Worm (Caenorhabditis elegans) whole organism, young adult: ENCODE results near the gene Y54G2A.76.

Source experiments
- B0336.3 ChIP-seq: fragments of 200-800 bp; sonication (Bioruptor generic); IDR thresholded peaks from 2 replicates; pipeline ENCODE4 v1.3.6; 2022; ENCODE audit warnings: missing genetic modification characterization, missing compliant biosample characterization
- F33H1.4 ChIP-seq: fragments of 200-800 bp; sonication (Bioruptor generic); IDR thresholded peaks from 2 replicates; pipeline ENCODE4 v1.3.6; 2022; ENCODE audit warnings: missing genetic modification reagents, missing genetic modification characterization, missing compliant biosample characterization
- F49E8.2 ChIP-seq: sonication (generic microtip); optimal IDR thresholded peaks from 3 replicates; lab custom pipeline; 2017; ENCODE audit warnings: missing genetic modification characterization, mild to moderate bottlenecking, missing compliant biosample characterization, antibody characterized with exemption, moderate library complexity; ENCODE audit not compliant: insufficient read depth
- F55B11.4 ChIP-seq: sonication (generic microtip); optimal IDR thresholded peaks from 2 replicates; lab custom pipeline; 2016; ENCODE audit warnings: missing compliant biosample characterization, missing genetic modification characterization, borderline replicate concordance; ENCODE audit not compliant: insufficient read depth
- F57A8.1 ChIP-seq: fragments of 200-800 bp; sonication (Bioruptor generic); optimal IDR thresholded peaks from 2 replicates; lab custom pipeline; 2018; ENCODE audit warnings: mild to moderate bottlenecking, missing genetic modification characterization, moderate library complexity, missing compliant biosample characterization
- F57C9.4 ChIP-seq: sonication (generic microtip); optimal IDR thresholded peaks from 2 replicates; lab custom pipeline; 2017; ENCODE audit warnings: mild to moderate bottlenecking, missing genetic modification characterization, missing compliant biosample characterization
- K11D2.4 ChIP-seq: fragments of 200-800 bp; sonication (Bioruptor generic); IDR thresholded peaks from 2 replicates; pipeline ENCODE4 v1.3.6; 2022; ENCODE audit warnings: missing genetic modification reagents, missing genetic modification characterization, missing compliant biosample characterization
- Y67H2A.10 ChIP-seq: fragments of 200-800 bp; sonication (Bioruptor generic); conservative IDR thresholded peaks from 2 replicates; pipeline ENCODE4 v1.3.6; 2022; ENCODE audit warnings: missing genetic modification reagents, missing genetic modification characterization, missing compliant biosample characterization
- ZK185.1 ChIP-seq: sonication (generic microtip); optimal IDR thresholded peaks from 2 replicates; lab custom pipeline; 2016; ENCODE audit warnings: mild to moderate bottlenecking, missing genetic modification characterization, missing compliant biosample characterization; ENCODE audit not compliant: poor library complexity, severe bottlenecking
- atf-7 ChIP-seq: sonication (generic microtip); optimal IDR thresholded peaks from 2 replicates; lab custom pipeline; 2017; ENCODE audit warnings: mild to moderate bottlenecking, missing genetic modification characterization, missing compliant biosample characterization
- attf-3 ChIP-seq: fragments of 200-800 bp; sonication (Bioruptor generic); conservative IDR thresholded peaks from 2 replicates; pipeline ENCODE4 v1.3.6; 2022; ENCODE audit warnings: missing genetic modification reagents, missing genetic modification characterization, missing compliant biosample characterization
- attf-5 ChIP-seq: fragments of 200-800 bp; sonication (Bioruptor generic); optimal IDR thresholded peaks from 2 replicates; lab custom pipeline; 2018; ENCODE audit warnings: mild to moderate bottlenecking, missing genetic modification characterization, missing compliant biosample characterization
- cebp-2 ChIP-seq: fragments of 200-800 bp; sonication (Bioruptor generic); IDR thresholded peaks from 2 replicates; pipeline ENCODE4 v1.3.6; 2022; ENCODE audit warnings: missing genetic modification characterization, missing compliant biosample characterization
- ceh-100 ChIP-seq: fragments of 200-800 bp; sonication (Bioruptor generic); IDR thresholded peaks from 2 replicates; pipeline ENCODE4 v1.3.6; 2022; ENCODE audit warnings: missing genetic modification reagents, missing genetic modification characterization, missing compliant biosample characterization
- ceh-27 ChIP-seq: fragments of 200-800 bp; sonication (Bioruptor generic); optimal IDR thresholded peaks from 2 replicates; lab custom pipeline; 2018; ENCODE audit warnings: mild to moderate bottlenecking, missing genetic modification characterization, moderate library complexity, missing compliant biosample characterization
- ceh-79 ChIP-seq: sonication (generic microtip); optimal IDR thresholded peaks from 2 replicates; lab custom pipeline; 2017; ENCODE audit warnings: mild to moderate bottlenecking, missing genetic modification characterization, missing compliant biosample characterization
- ceh-91 ChIP-seq: fragments of 200-800 bp; sonication (Bioruptor generic); IDR thresholded peaks from 2 replicates; pipeline ENCODE4 v1.3.6; 2022; ENCODE audit warnings: missing genetic modification reagents, missing genetic modification characterization, missing compliant biosample characterization
- chd-7 ChIP-seq: sonication (generic microtip); optimal IDR thresholded peaks from 2 replicates; lab custom pipeline; 2016; ENCODE audit warnings: mild to moderate bottlenecking, missing genetic modification characterization, moderate library complexity, missing compliant biosample characterization
- dpff-1 ChIP-seq: sonication (generic microtip); optimal IDR thresholded peaks from 2 replicates; lab custom pipeline; 2017; ENCODE audit warnings: mild to moderate bottlenecking, missing genetic modification characterization, missing compliant biosample characterization
- egl-18 ChIP-seq: fragments of 200-800 bp; sonication (Bioruptor generic); IDR thresholded peaks from 2 replicates; pipeline ENCODE4 v1.3.6; 2022; ENCODE audit warnings: missing genetic modification reagents, missing genetic modification characterization, missing compliant biosample characterization
- fkh-3 ChIP-seq: sonication (generic microtip); optimal IDR thresholded peaks from 2 replicates; lab custom pipeline; 2016; ENCODE audit warnings: mild to moderate bottlenecking, missing genetic modification characterization, missing compliant biosample characterization
- him-1 ChIP-seq: sonication (generic microtip); optimal IDR thresholded peaks from 2 replicates; lab custom pipeline; 2016; ENCODE audit warnings: missing genotype, missing genetic modification reagents, missing genetic modification characterization, missing compliant biosample characterization
- hmg-20 ChIP-seq: fragments of 200-800 bp; sonication (Bioruptor generic); IDR thresholded peaks from 2 replicates; pipeline ENCODE4 v1.3.6; 2022; ENCODE audit warnings: missing genetic modification reagents, missing genetic modification characterization, missing compliant biosample characterization
- let-526 ChIP-seq: fragments of 200-800 bp; sonication (Bioruptor generic); IDR thresholded peaks from 2 replicates; pipeline ENCODE4 v1.3.6; 2022; ENCODE audit warnings: missing genetic modification reagents, missing genetic modification characterization, missing compliant biosample characterization
- madf-10 ChIP-seq: sonication (generic microtip); optimal IDR thresholded peaks from 2 replicates; lab custom pipeline; 2016; ENCODE audit warnings: mild to moderate bottlenecking, missing genetic modification characterization, missing compliant biosample characterization
- nfya-1 ChIP-seq: sonication (generic microtip); optimal IDR thresholded peaks from 2 replicates; lab custom pipeline; 2017; ENCODE audit warnings: antibody characterized with exemption, missing compliant biosample characterization, missing genetic modification characterization, borderline replicate concordance; ENCODE audit not compliant: insufficient read depth
- nhr-120 ChIP-seq: fragments of 200-800 bp; sonication (Bioruptor generic); IDR thresholded peaks from 2 replicates; pipeline ENCODE4 v1.3.6; 2022; ENCODE audit warnings: missing genetic modification characterization, missing compliant biosample characterization
- rec-8 ChIP-seq, 2 experiments: sonication (generic microtip); optimal IDR thresholded peaks; 2 replicates each; lab custom pipeline; 2016; ENCODE audit warnings: mild to moderate bottlenecking in 2 of 2, missing genetic modification characterization in 2 of 2, missing genetic modification reagents in 2 of 2, missing genotype in 2 of 2, missing biosample characterization in 1 of 2, missing compliant biosample characterization in 1 of 2, moderate library complexity in 1 of 2
- sdz-38 ChIP-seq: sonication (generic microtip); optimal IDR thresholded peaks from 2 replicates; lab custom pipeline; 2016; ENCODE audit warnings: missing genotype, missing genetic modification characterization, missing compliant biosample characterization
- snpc-1.3 ChIP-seq: sonication (generic microtip); optimal IDR thresholded peaks from 2 replicates; lab custom pipeline; 2017; ENCODE audit warnings: missing genetic modification characterization, mild to moderate bottlenecking, missing compliant biosample characterization, antibody characterized with exemption, moderate library complexity, missing genotype, missing genetic modification reagents; ENCODE audit not compliant: insufficient read depth
- snpc-4 ChIP-seq, 5 experiments: fragments of 150-350 bp in 1 of 5; sonication (generic microtip) in 4 of 5; optimal IDR thresholded peaks; 2 replicates each; lab custom pipeline; 2014 to 2018; ENCODE audit warnings: missing genetic modification characterization in 5 of 5, missing biosample characterization in 3 of 5, antibody characterized with exemption in 2 of 5, mild to moderate bottlenecking in 2 of 5, missing compliant biosample characterization in 2 of 5, missing genotype in 2 of 5, moderate library complexity in 2 of 5, missing genetic modification reagents in 1 of 5
- somi-1 ChIP-seq: fragments of 200-800 bp; sonication (Bioruptor generic); optimal IDR thresholded peaks from 2 replicates; lab custom pipeline; 2018; ENCODE audit warnings: mild to moderate bottlenecking, missing genetic modification characterization, missing compliant biosample characterization
- zfh-2 ChIP-seq: fragments of 200-800 bp; sonication (Bioruptor generic); conservative IDR thresholded peaks from 2 replicates; pipeline ENCODE4 v1.3.6; 2022; ENCODE audit warnings: missing genetic modification reagents, missing genetic modification characterization, missing compliant biosample characterization
- ztf-26 ChIP-seq: sonication (generic microtip); optimal IDR thresholded peaks from 2 replicates; lab custom pipeline; 2017; ENCODE audit warnings: missing genetic modification characterization, missing compliant biosample characterization
- ztf-3 ChIP-seq: fragments of 200-800 bp; sonication (Bioruptor generic); optimal IDR thresholded peaks from 2 replicates; lab custom pipeline; 2018; ENCODE audit warnings: mild to moderate bottlenecking, missing genetic modification characterization, missing compliant biosample characterization

Gene Y54G2A.76

ce11 chrIV:2765048-2765708 lies 44.0 kb upstream of the Y54G2A.76 start (continued):
- TF ChIP-seq F57C9.4, result peak; percentile 45
- TF ChIP-seq chd-7, result peak; percentile 62
- no peak for TF ChIP-seq snpc-1.3
- TF ChIP-seq atf-7 (tag; lab: Kevin White, UChicago), result no peak
- TF ChIP-seq F49E8.2, result no peak
- no peak for TF ChIP-seq egl-18 (GFP tag; lab: Robert Waterston, UW)
- 0 out of 2 replicates have a peak, but pooled peaks have one; percentile 9 for TF ChIP-seq K11D2.4 (GFP tag; lab: Robert Waterston, UW)
- TF ChIP-seq F55B11.4 (tag; lab: Kevin White, UChicago), result no peak
- TF ChIP-seq hmg-20, result 0 out of 2 replicates have a peak, but pooled peaks have one; percentile 49
- TF ChIP-seq ceh-100, result no peak
- TF ChIP-seq attf-5 (GFP tag; lab: Kevin White, UChicago), result no peak
- no peak for TF ChIP-seq sdz-38 (tag; lab: Kevin White, UChicago)

- TF ChIP-seq attf-3, result no peak
- peak; percentile 7 for TF ChIP-seq somi-1 (GFP tag; lab: Kevin White, UChicago)
Observed at ce11 chrIV:2770067-2770466, 39.1 kb upstream of the Y54G2A.76 start.

- TF ChIP-seq cebp-2 (0 out of 2 replicates have a peak, but pooled peaks have one; percentile 59), let-526 (GFP tag; lab: Robert Waterston, UW) (no peak), fkh-3 (peak; percentile 23), B0336.3 (0 out of 2 replicates have a peak, but pooled peaks have one; percentile 11), ceh-27 (GFP tag; lab: Kevin White, UChicago) (no peak), him-1 (tag; lab: Kevin White, UChicago) (no peak), ztf-26 (tag; lab: Kevin White, UChicago) (peak; percentile 12), nhr-120 (GFP tag; lab: Robert Waterston, UW) (0 out of 2 replicates have a peak, but pooled peaks have one; percentile 27), ZK185.1 (tag; lab: Kevin White, UChicago) (no peak), ceh-79 (tag; lab: Kevin White, UChicago) (peak; percentile 51), ceh-100 (no peak), dpff-1 (no peak), ztf-3 (GFP tag; lab: Kevin White, UChicago) (no peak), nfya-1 (tag; lab: Kevin White, UChicago) (no peak), ceh-91 (GFP tag; lab: Robert Waterston, UW) (no peak), madf-10 (tag; lab: Kevin White, UChicago) (no peak), F57A8.1 (no peak), snpc-4 (GFP tag; optimal IDR thresholded peaks at IDR 0.05; lab: Kevin White, UChicago) (no peak), snpc-4 (tag; optimal IDR thresholded peaks at IDR 0.05; lab: Kevin White, UChicago) (no peak), F33H1.4 (GFP tag; lab: Robert Waterston, UW) (no peak), hmg-20 (no peak), Y67H2A.10 (GFP tag; lab: Robert Waterston, UW) (0 out of 2 replicates have a peak, but pooled peaks have one; percentile 10), zfh-2 (peak; percentile 78), rec-8 (tag; optimal IDR thresholded peaks at IDR 0.05; lab: Kevin White, UChicago) (no peak)
Observed at ce11 chrIV:2770835-2771234, 38.4 kb upstream of the Y54G2A.76 start.
